Fruit fly (Drosophila melanogaster) whole organism, prepupa: ENCODE data around the gene RpS7.

Experiments used
- Blimp-1 ChIP-seq: fragments of 200-800 bp; sonication (Bioruptor generic); optimal IDR thresholded peaks from 3 replicates; lab custom pipeline; 2017; ENCODE audit warnings: missing biosample characterization, missing genetic modification characterization, mild to moderate bottlenecking, moderate library complexity, missing genetic modification reagents
- CG32006 ChIP-seq: fragments of 200-800 bp; sonication (Bioruptor generic); optimal IDR thresholded peaks from 3 replicates; lab custom pipeline; 2017; ENCODE audit warnings: missing biosample characterization, mild to moderate bottlenecking, missing genetic modification characterization
- CG6854 ChIP-seq: fragments of 200-800 bp; sonication (Bioruptor generic); optimal IDR thresholded peaks from 2 replicates; lab custom pipeline; 2017; ENCODE audit warnings: missing biosample characterization, mild to moderate bottlenecking, missing genetic modification characterization
- Ets21C ChIP-seq: fragments of 200-800 bp; sonication (Bioruptor generic); optimal IDR thresholded peaks from 3 replicates; lab custom pipeline; 2016; ENCODE audit warnings: missing biosample characterization, missing genetic modification characterization
- pdm3 ChIP-seq: fragments of 200-800 bp; sonication (Bioruptor generic); optimal IDR thresholded peaks from 3 replicates; lab custom pipeline; 2016; ENCODE audit warnings: missing biosample characterization, missing genetic modification characterization
- spab ChIP-seq: fragments of 200-800 bp; sonication (Bioruptor generic); optimal IDR thresholded peaks from 2 replicates; lab custom pipeline; 2017; ENCODE audit warnings: missing biosample characterization, mild to moderate bottlenecking, missing genetic modification characterization, missing genetic modification reagents

dm6 chr3R:30204004-30204603, 4.7 kb downstream of the RpS7 start:
- TF ChIP-seq spab (no peak), CG6854 (GFP tag; lab: Kevin White, UChicago) (no peak), CG32006 (GFP tag; lab: Kevin White, UChicago) (no peak), pdm3 (no peak), Blimp-1 (GFP tag; lab: Kevin White, UChicago) (no peak), Ets21C (GFP tag; lab: Kevin White, UChicago) (no peak)
